Fruit fly (Drosophila melanogaster): ENCODE results near the gene bru2.
A peak's percentile ranks its signal among the peaks of the same experiment; 100 is the strongest.

Gene bru2

DNA sequence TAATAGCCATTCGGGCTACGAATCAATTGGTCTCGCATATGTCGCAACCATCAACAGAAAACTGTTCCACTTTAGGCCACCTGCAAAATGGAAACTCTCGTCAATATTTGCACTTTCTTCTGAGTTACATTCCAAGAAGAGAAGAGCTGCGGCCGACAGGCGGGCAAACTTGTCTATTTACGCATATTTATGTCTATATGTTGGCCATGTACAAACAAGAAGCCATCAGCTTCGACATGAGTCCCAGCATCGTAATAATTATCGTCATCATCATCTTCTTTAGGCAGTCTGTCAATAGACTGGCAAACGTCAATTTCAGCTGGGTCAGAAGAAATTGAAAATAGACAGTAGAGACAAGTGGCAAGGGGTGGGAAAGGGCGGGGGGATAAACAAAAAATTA, 27.7 kb downstream of the bru2 start (continued):
- TF ChIP-seq mirr (GFP tag; optimal IDR thresholded peaks at IDR 0.05), result peak; percentile 63
- peak; percentile 36 for TF ChIP-seq CG12391 (tag; optimal IDR thresholded peaks at IDR 0.05)
- peak; percentile 34 for TF ChIP-seq Mes4 (GFP tag; optimal IDR thresholded peaks at IDR 0.05)
- TF ChIP-seq CG1832 (GFP tag; optimal IDR thresholded peaks at IDR 0.05), result no peak
- TF ChIP-seq Hsf (GFP tag; optimal IDR thresholded peaks at IDR 0.05), result peak; percentile 10
- peak; percentile 64; the same call in 1 of the 2 replicates for TF ChIP-seq seq (GFP tag; IDR thresholded peaks at IDR 0.05)
- no peak for TF ChIP-seq CG6272 (GFP tag; IDR thresholded peaks at IDR 0.05)
- no peak for TF ChIP-seq z (GFP tag; IDR thresholded peaks at IDR 0.05)
- no peak for TF ChIP-seq Gsc (GFP tag; IDR thresholded peaks at IDR 0.05)
- no peak for TF ChIP-seq hth (optimal IDR thresholded peaks at IDR 0.05)
- 0 out of 2 replicates have a peak, but pooled peaks have one; percentile 47 for TF ChIP-seq sim (GFP tag; IDR thresholded peaks at IDR 0.05)
- TF ChIP-seq az2 (GFP tag; optimal IDR thresholded peaks at IDR 0.05), result no peak
- TF ChIP-seq stc (GFP tag; IDR thresholded peaks at IDR 0.05), result peak; percentile 57; the same call in 1 of the 2 replicates
- no peak for TF ChIP-seq GATAe (GFP tag; conservative IDR thresholded peaks at IDR 0.05)
- peak; percentile 57 for TF ChIP-seq BtbVII (GFP tag; optimal IDR thresholded peaks at IDR 0.05)
- peak; percentile 47; the same call in 1 of the 2 replicates for TF ChIP-seq E2f1 (GFP tag; IDR thresholded peaks at IDR 0.05)
- TF ChIP-seq scrt (GFP tag; optimal IDR thresholded peaks at IDR 0.05), result peak; percentile 35
- peak; percentile 63 for TF ChIP-seq Camta (GFP tag; optimal IDR thresholded peaks at IDR 0.05)
- TF ChIP-seq ash1 (GFP tag; optimal IDR thresholded peaks at IDR 0.05), result no peak
- TF ChIP-seq CG10462 (GFP tag; optimal IDR thresholded peaks at IDR 0.05), result no peak
- TF ChIP-seq CG14965 (GFP tag; optimal IDR thresholded peaks at IDR 0.05; ENCODE audit: borderline replicate concordance), result peak; percentile 43
- TF ChIP-seq Stat92E (GFP tag; optimal IDR thresholded peaks at IDR 0.05), result peak in 1 of 3 experiments; percentile 12
- peak; percentile 10 for TF ChIP-seq Kr (GFP tag; optimal IDR thresholded peaks at IDR 0.05)
- peak; percentile 50 for TF ChIP-seq CG16863 (GFP tag; optimal IDR thresholded peaks at IDR 0.05)
- peak; percentile 5 for TF ChIP-seq NK7.1 (GFP tag; optimal IDR thresholded peaks at IDR 0.05)
- TF ChIP-seq ewg (GFP tag; optimal IDR thresholded peaks at IDR 0.05), result peak; percentile 56
- TF ChIP-seq gcm (GFP tag; optimal IDR thresholded peaks at IDR 0.05), result peak; percentile 41
- TF ChIP-seq CG33557 (GFP tag; optimal IDR thresholded peaks at IDR 0.05), result peak; percentile 83
- peak; percentile 42 for TF ChIP-seq salm (tag; optimal IDR thresholded peaks at IDR 0.05)
- TF ChIP-seq CG7963 (GFP tag; IDR thresholded peaks at IDR 0.05; ENCODE audit: partially characterized antibody), result no peak
- TF ChIP-seq cg (GFP tag; optimal IDR thresholded peaks at IDR 0.05), result no peak
- 0 out of 2 replicates have a peak, but pooled peaks have one; percentile 23 for TF ChIP-seq sob (GFP tag; IDR thresholded peaks at IDR 0.05)
- TF ChIP-seq eve (GFP tag; optimal IDR thresholded peaks at IDR 0.05), result peak in 1 of 2 experiments; percentile 56
- no peak for TF ChIP-seq Drgx (GFP tag; IDR thresholded peaks at IDR 0.05)
- TF ChIP-seq CG17829 (tag; optimal IDR thresholded peaks at IDR 0.05), result peak; percentile 40
- peak; percentile 64 for TF ChIP-seq Spps (tag; optimal IDR thresholded peaks at IDR 0.05)
- no peak for TF ChIP-seq CG11696 (GFP tag; IDR thresholded peaks at IDR 0.05)
- peak; percentile 8; the same call in 1 of the 3 replicates for TF ChIP-seq CG3726 (GFP tag; IDR thresholded peaks at IDR 0.05)
- TF ChIP-seq otp (GFP tag; IDR thresholded peaks at IDR 0.05), result peak; percentile 84; the same call in 2 of the 3 replicates
- peak; percentile 32 for TF ChIP-seq CG12659 (GFP tag; optimal IDR thresholded peaks at IDR 0.05)
- TF ChIP-seq MBD-R2 (GFP tag; IDR thresholded peaks at IDR 0.05), result no peak
- TF ChIP-seq Med (GFP tag), result peak; percentile 89
- peak; percentile 76 for TF ChIP-seq ara (GFP tag; IDR thresholded peaks at IDR 0.05)
- TF ChIP-seq HHEX (GFP tag; optimal IDR thresholded peaks at IDR 0.05), result peak; percentile 75
- peak; percentile 4 for TF ChIP-seq CG17802 (tag; optimal IDR thresholded peaks at IDR 0.05)
- TF ChIP-seq bcd (GFP tag; optimal IDR thresholded peaks at IDR 0.05), result peak; percentile 50
- peak; percentile 59 for TF ChIP-seq Fer3 (tag; optimal IDR thresholded peaks at IDR 0.05)
- TF ChIP-seq dmrt99B (tag; optimal IDR thresholded peaks at IDR 0.05), result peak; percentile 61
- TF ChIP-seq vfl (GFP tag; optimal IDR thresholded peaks at IDR 0.05), result no peak
- TF ChIP-seq Antp (GFP tag; optimal IDR thresholded peaks at IDR 0.05), result peak; percentile 24
- TF ChIP-seq Sox102F (GFP tag; optimal IDR thresholded peaks at IDR 0.05), result peak; percentile 59

All from whole organism, embryonic.